Worm (Caenorhabditis elegans): ENCODE data around the gene T19C4.24.

T19C4.24 gene

ce11 chrV:11123817-11124337 is 22.9 kb downstream of the T19C4.24 start, which contains the start of the genes atp-5 and lmtr-3 (continued):
- TF ChIP-seq pha-2 (tag; optimal IDR thresholded peaks at IDR 0.05) = no peak
- no peak for TF ChIP-seq ceh-14 (tag; optimal IDR thresholded peaks at IDR 0.05)
- no peak for TF ChIP-seq pat-9 (tag; optimal IDR thresholded peaks at IDR 0.05)
- no peak for TF ChIP-seq sox-2 (GFP tag; IDR thresholded peaks at IDR 0.05)
- peak; percentile 25 for TF ChIP-seq unc-42 (tag; optimal IDR thresholded peaks at IDR 0.05)
- no peak for TF ChIP-seq nhr-232 (tag; optimal IDR thresholded peaks at IDR 0.05)
- no peak for TF ChIP-seq npax-4 (tag; optimal IDR thresholded peaks at IDR 0.05)
- TF ChIP-seq mec-3 (tag; optimal IDR thresholded peaks at IDR 0.05; ENCODE audit: borderline replicate concordance) = peak; percentile 77
- TF ChIP-seq T23F11.4 (GFP tag; optimal IDR thresholded peaks at IDR 0.05) = no peak
- TF ChIP-seq ceh-2 (tag; optimal IDR thresholded peaks at IDR 0.05) = peak; percentile 89
- no peak for TF ChIP-seq ttx-3 (tag; optimal IDR thresholded peaks at IDR 0.05)
- TF ChIP-seq gmeb-2 (tag; optimal IDR thresholded peaks at IDR 0.05) = no peak
- TF ChIP-seq C08G9.2 (tag; optimal IDR thresholded peaks at IDR 0.05) = peak; percentile 92
- TF ChIP-seq tbx-7 (tag; optimal IDR thresholded peaks at IDR 0.05) = peak; percentile 80
- no peak for TF ChIP-seq hlh-6 (tag; optimal IDR thresholded peaks at IDR 0.05)
- peak; percentile 80 for TF ChIP-seq hlh-8 (tag; optimal IDR thresholded peaks at IDR 0.05)
- TF ChIP-seq C38D4.7 (GFP tag; optimal IDR thresholded peaks at IDR 0.05) = no peak
- peak; percentile 68 for TF ChIP-seq fkh-6 (tag; optimal IDR thresholded peaks at IDR 0.05)
- no peak for TF ChIP-seq ceh-19 (GFP tag; optimal IDR thresholded peaks at IDR 0.05)
- no peak for TF ChIP-seq K02D7.2 (tag; optimal IDR thresholded peaks at IDR 0.05)
- TF ChIP-seq ceh-9 (tag; optimal IDR thresholded peaks at IDR 0.05) = no peak
- no peak for TF ChIP-seq unc-86 (tag; optimal IDR thresholded peaks at IDR 0.05)
- TF ChIP-seq pha-4 (tag; optimal IDR thresholded peaks at IDR 0.05) = no peak
- no peak for TF ChIP-seq ceh-45 (GFP tag; IDR thresholded peaks at IDR 0.05)
- TF ChIP-seq ama-1 (optimal IDR thresholded peaks at IDR 0.05) = no peak
- no peak for TF ChIP-seq eyg-1 (tag; optimal IDR thresholded peaks at IDR 0.05)
- no peak for TF ChIP-seq pros-1 (tag; optimal IDR thresholded peaks at IDR 0.05)
- no peak for TF ChIP-seq ceh-24 (tag; optimal IDR thresholded peaks at IDR 0.05)
- TF ChIP-seq ahr-1 (tag; optimal IDR thresholded peaks at IDR 0.05) = peak; percentile 23
- TF ChIP-seq tbx-2 (tag; optimal IDR thresholded peaks at IDR 0.05) = peak; percentile 87
- peak; percentile 8 for TF ChIP-seq pqm-1 (tag; optimal IDR thresholded peaks at IDR 0.05)
- peak; percentile 39 for TF ChIP-seq nfya-1 (tag; optimal IDR thresholded peaks at IDR 0.05)
- no peak for TF ChIP-seq sox-4 (tag; optimal IDR thresholded peaks at IDR 0.05)
- TF ChIP-seq ceh-31 (tag; optimal IDR thresholded peaks at IDR 0.05) = peak; percentile 97
- no peak for TF ChIP-seq sdc-2 (tag; optimal IDR thresholded peaks at IDR 0.05)
- TF ChIP-seq ceh-30 (tag; optimal IDR thresholded peaks at IDR 0.05) = no peak

ce11 chrV:11122466-11122865 is 24.3 kb downstream of the T19C4.24 start, which contains the start of gene mboa-2:
Gene mboa-2, minus strand, starts transcription at chrV:11122493.
- no peak for TF ChIP-seq hlh-13 (GFP tag; optimal IDR thresholded peaks at IDR 0.05)
- no peak for TF ChIP-seq sdc-2 (tag; optimal IDR thresholded peaks at IDR 0.05)
- no peak for TF ChIP-seq lim-6 (tag; optimal IDR thresholded peaks at IDR 0.05)
- no peak for TF ChIP-seq odd-2 (tag; optimal IDR thresholded peaks at IDR 0.05)
- no peak for TF ChIP-seq madf-2 (tag; optimal IDR thresholded peaks at IDR 0.05)
- TF ChIP-seq eyg-1 (tag; optimal IDR thresholded peaks at IDR 0.05) = no peak
- no peak for TF ChIP-seq pha-2 (tag; optimal IDR thresholded peaks at IDR 0.05)
- no peak for TF ChIP-seq T23F11.4 (GFP tag; optimal IDR thresholded peaks at IDR 0.05)
- TF ChIP-seq tbx-7 (tag; optimal IDR thresholded peaks at IDR 0.05) = no peak
- TF ChIP-seq ets-4 (tag; optimal IDR thresholded peaks at IDR 0.05) = no peak
- no peak for TF ChIP-seq fkh-10 (GFP tag; optimal IDR thresholded peaks at IDR 0.05)
- TF ChIP-seq K09A11.1 (tag; optimal IDR thresholded peaks at IDR 0.05; ENCODE audit: insufficient read depth) = no peak
- TF ChIP-seq hlh-30 (tag; optimal IDR thresholded peaks at IDR 0.05; ENCODE audit: insufficient read depth) = no peak
- TF ChIP-seq hlh-15 (tag; optimal IDR thresholded peaks at IDR 0.05) = no peak
- no peak for TF ChIP-seq ceh-48 (tag; optimal IDR thresholded peaks at IDR 0.05)
- no peak for TF ChIP-seq ceh-30 (tag; optimal IDR thresholded peaks at IDR 0.05)
- TF ChIP-seq ceh-14 (tag; optimal IDR thresholded peaks at IDR 0.05) = no peak
- TF ChIP-seq zip-5 (tag; optimal IDR thresholded peaks at IDR 0.05) = no peak
- TF ChIP-seq ahr-1 (tag; optimal IDR thresholded peaks at IDR 0.05) = no peak
- no peak for TF ChIP-seq hlh-6 (tag; optimal IDR thresholded peaks at IDR 0.05)

Data from whole organism, late embryonic.